Worm (Caenorhabditis elegans): ENCODE results near the gene T14G8.6.

DNA sequence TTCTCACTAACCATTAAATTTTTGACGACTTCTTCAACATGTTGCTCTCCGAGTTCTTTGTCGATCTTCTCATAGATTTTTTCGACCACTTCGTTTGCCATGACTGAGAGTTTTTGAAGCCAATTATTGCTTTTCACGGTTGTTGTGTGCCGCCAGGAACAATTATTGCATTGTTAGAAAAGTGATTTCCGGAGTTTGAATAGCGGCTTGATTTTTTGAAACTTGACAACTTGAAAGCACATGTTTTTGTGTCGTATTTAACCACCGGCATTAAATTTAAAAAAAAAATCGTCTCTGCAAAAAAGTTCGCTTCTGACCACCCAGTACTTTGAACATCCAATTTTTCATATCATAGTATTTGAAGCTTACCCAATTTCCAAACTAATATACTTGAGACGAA is 16.6 kb downstream of the T14G8.6 start, which contains the start of gene C52G5.3:
- TF ChIP-seq mep-1 (tag; optimal IDR thresholded peaks at IDR 0.05) (no peak), egl-27 (tag; optimal IDR thresholded peaks at IDR 0.05) (no peak), ceh-28 (tag; optimal IDR thresholded peaks at IDR 0.05) (no peak), hmg-1.1 (GFP tag; IDR thresholded peaks at IDR 0.05) (no peak), dmd-9 (GFP tag; IDR thresholded peaks at IDR 0.05) (no peak), lsy-2 (tag; optimal IDR thresholded peaks at IDR 0.05) (no peak), zfp-2 (tag; optimal IDR thresholded peaks at IDR 0.05) (no peak), nhr-237 (tag; optimal IDR thresholded peaks at IDR 0.05) (no peak), jun-1 (tag; optimal IDR thresholded peaks at IDR 0.05) (no peak), F26F4.8 (GFP tag; conservative IDR thresholded peaks at IDR 0.05) (no peak), daf-12 (tag; optimal IDR thresholded peaks at IDR 0.05) (no peak), mes-2 (tag; optimal IDR thresholded peaks at IDR 0.05; ENCODE audit: poor library complexity, severe bottlenecking) (no peak), ama-1 (optimal IDR thresholded peaks at IDR 0.05) (no peak), mxl-3 (GFP tag; optimal IDR thresholded peaks at IDR 0.05) (no peak)
